Worm (Caenorhabditis elegans): ENCODE results near the gene clc-20.

The clc-20 gene

ce11 chrIII:832855-833504 lies 39.4 kb upstream of the clc-20 start, which contains the start of gene zip-2 (continued):
- no peak for TF ChIP-seq nhr-42 (GFP tag; IDR thresholded peaks at IDR 0.05)
- TF ChIP-seq snpc-4 (tag; optimal IDR thresholded peaks at IDR 0.05) = no peak
- no peak for TF ChIP-seq rbr-2 (tag; optimal IDR thresholded peaks at IDR 0.05)
- no peak for TF ChIP-seq F26F4.8 (GFP tag; conservative IDR thresholded peaks at IDR 0.05)
- no peak for TF ChIP-seq madf-9 (GFP tag; conservative IDR thresholded peaks at IDR 0.05)
- no peak for TF ChIP-seq madf-5 (GFP tag; IDR thresholded peaks at IDR 0.05)
- TF ChIP-seq dmd-6 (GFP tag; IDR thresholded peaks at IDR 0.05) = peak; percentile 90
- no peak for TF ChIP-seq R02D3.7 (tag; optimal IDR thresholded peaks at IDR 0.05)
- TF ChIP-seq nhr-77 (tag; optimal IDR thresholded peaks at IDR 0.05) = peak; percentile 71
- no peak for TF ChIP-seq unc-130 (GFP tag; optimal IDR thresholded peaks at IDR 0.05)
- TF ChIP-seq php-3 (GFP tag; IDR thresholded peaks at IDR 0.05) = peak; percentile 64
- TF ChIP-seq ZK546.5 (tag; optimal IDR thresholded peaks at IDR 0.05) = no peak
- TF ChIP-seq daf-12 (tag; optimal IDR thresholded peaks at IDR 0.05) = no peak
- no peak for TF ChIP-seq dpl-1 (GFP tag; optimal IDR thresholded peaks at IDR 0.05)
- TF ChIP-seq jun-1 (tag; optimal IDR thresholded peaks at IDR 0.05) = peak; percentile 45
- peak; percentile 91 for TF ChIP-seq aha-1 (tag)
- TF ChIP-seq daf-8 (GFP tag; IDR thresholded peaks at IDR 0.05) = no peak
- no peak for TF ChIP-seq mdt-29 (GFP tag; IDR thresholded peaks at IDR 0.05)
- no peak for TF ChIP-seq ces-1 (GFP tag; optimal IDR thresholded peaks at IDR 0.05)
- TF ChIP-seq ceh-20 (GFP tag; IDR thresholded peaks at IDR 0.05) = no peak
- TF ChIP-seq Y105C5A.15 (GFP tag; IDR thresholded peaks at IDR 0.05) = no peak
- peak; percentile 33 for TF ChIP-seq nhr-11 (tag; optimal IDR thresholded peaks at IDR 0.05)
- TF ChIP-seq D1046.2 (GFP tag; IDR thresholded peaks at IDR 0.05) = no peak
- TF ChIP-seq snpc-1.2 (GFP tag; IDR thresholded peaks at IDR 0.05) = no peak
- TF ChIP-seq unc-62 (GFP tag; optimal IDR thresholded peaks at IDR 0.05 in 1 of 2) = peak in 1 of 2 experiments; percentile 79
- TF ChIP-seq unc-62 (tag; optimal IDR thresholded peaks at IDR 0.05) = no peak
- no peak for TF ChIP-seq dmd-8 (GFP tag; IDR thresholded peaks at IDR 0.05)
- no peak for TF ChIP-seq egl-27 (tag; optimal IDR thresholded peaks at IDR 0.05)
- no peak for TF ChIP-seq mxl-2 (GFP tag; conservative IDR thresholded peaks at IDR 0.05)
- no peak for TF ChIP-seq gei-8 (GFP tag; optimal IDR thresholded peaks at IDR 0.05)
- no peak for TF ChIP-seq Y48G9A.11 (GFP tag; IDR thresholded peaks at IDR 0.05)
- TF ChIP-seq ZK337.2 (GFP tag; IDR thresholded peaks at IDR 0.05) = no peak
- no peak for TF ChIP-seq saeg-2 (GFP tag; IDR thresholded peaks at IDR 0.05)
- TF ChIP-seq daf-19 (GFP tag; conservative IDR thresholded peaks at IDR 0.05) = no peak
- TF ChIP-seq zip-2 (tag; optimal IDR thresholded peaks at IDR 0.05) = no peak
- no peak for TF ChIP-seq aly-2 (tag; optimal IDR thresholded peaks at IDR 0.05)
- TF ChIP-seq dve-1 (tag; optimal IDR thresholded peaks at IDR 0.05; ENCODE audit: insufficient read depth) = peak; percentile 95
- TF ChIP-seq ceh-82 (tag; optimal IDR thresholded peaks at IDR 0.05) = no peak
- TF ChIP-seq hlh-11 (tag; optimal IDR thresholded peaks at IDR 0.05) = peak; percentile 89
- no peak for TF ChIP-seq attf-4 (tag; optimal IDR thresholded peaks at IDR 0.05)
- no peak for TF ChIP-seq dmd-9 (GFP tag; IDR thresholded peaks at IDR 0.05)
- TF ChIP-seq Y75B8A.6 (GFP tag; IDR thresholded peaks at IDR 0.05) = no peak
- peak; percentile 7 for TF ChIP-seq ztf-7 (tag; optimal IDR thresholded peaks at IDR 0.05)
- no peak for TF ChIP-seq lin-13 (GFP tag; optimal IDR thresholded peaks at IDR 0.05)
- TF ChIP-seq zfp-2 (tag; optimal IDR thresholded peaks at IDR 0.05) = no peak
- TF ChIP-seq ceh-44 (GFP tag; IDR thresholded peaks at IDR 0.05) = no peak
- TF ChIP-seq lim-7 (GFP tag; IDR thresholded peaks at IDR 0.05) = no peak
- no peak for TF ChIP-seq mdl-1 (tag; optimal IDR thresholded peaks at IDR 0.05)
- no peak for TF ChIP-seq tag-97 (GFP tag; IDR thresholded peaks at IDR 0.05)
- no peak for TF ChIP-seq zip-11 (GFP tag; IDR thresholded peaks at IDR 0.05)
- no peak for TF ChIP-seq hmg-1.1 (GFP tag; IDR thresholded peaks at IDR 0.05)
- TF ChIP-seq F49E8.2 (tag; optimal IDR thresholded peaks at IDR 0.05; ENCODE audit: borderline replicate concordance) = no peak
- no peak for TF ChIP-seq ceh-28 (tag; optimal IDR thresholded peaks at IDR 0.05)

Measured in whole organism, L4 larva.